Worm (Caenorhabditis elegans) whole organism, dauer: ENCODE measurements around the gene ftt-2.

Experiments
- unc-62 ChIP-seq: sonication (generic microtip); optimal IDR thresholded peaks from 2 replicates; lab custom pipeline; 2017; ENCODE audit warnings: missing biosample characterization, missing genetic modification reagents, missing genetic modification characterization

The ftt-2 gene

DNA sequence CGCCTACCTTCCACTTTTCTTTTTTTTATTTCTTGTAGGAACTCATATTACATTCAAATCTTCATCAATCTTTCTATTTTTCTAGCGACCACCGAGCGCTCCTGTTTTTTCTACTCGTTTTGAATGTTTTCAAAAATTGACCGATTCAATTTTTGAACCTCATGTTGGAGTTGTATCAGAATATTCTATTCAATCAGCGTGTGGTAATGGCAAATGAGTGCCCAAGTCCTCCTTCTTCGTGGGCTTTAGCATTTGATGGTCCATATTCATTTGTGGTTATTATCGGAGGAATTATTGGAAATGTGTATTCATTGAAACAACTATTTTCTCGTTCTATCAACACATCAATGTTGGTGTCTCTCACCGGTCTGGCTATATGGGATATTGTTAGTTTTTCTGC is 12.2 kb upstream of the ftt-2 start, which contains the start of gene F52D10.4:
F52D10.4 (plus strand) TSS at position 84 of the 400 bp plus-strand sequence.
- no peak for TF ChIP-seq unc-62

DNA sequence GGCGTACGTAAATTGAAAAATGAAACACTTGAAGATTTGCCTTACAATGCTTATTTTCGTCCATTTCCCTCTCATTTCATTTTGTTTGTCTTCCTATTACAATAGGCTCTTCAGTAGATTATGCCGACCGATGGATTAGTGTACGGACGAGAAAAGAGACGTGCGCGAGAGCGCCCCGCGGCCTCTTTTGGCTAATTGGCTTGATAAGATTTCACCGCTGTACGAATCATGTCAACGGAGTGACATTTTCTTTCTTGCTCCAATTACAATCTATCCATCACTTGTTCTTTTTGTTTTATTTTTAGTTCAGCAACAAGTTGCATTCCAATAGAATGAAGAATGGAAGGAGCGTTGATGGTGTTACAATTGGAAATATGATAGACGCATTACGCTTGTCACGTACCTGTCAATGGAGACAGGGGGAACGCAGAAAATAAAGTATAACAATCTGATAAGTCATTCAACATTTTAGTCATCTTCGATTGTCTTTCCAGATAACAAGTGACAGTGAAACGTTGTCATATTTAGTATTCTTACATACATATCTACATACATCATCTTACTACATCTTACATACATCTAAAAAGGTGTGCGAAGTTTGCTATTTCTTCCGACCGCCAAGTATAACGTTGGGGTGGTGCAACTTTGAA is 3.0 kb upstream of the ftt-2 start:
- TF ChIP-seq unc-62, result no peak

DNA sequence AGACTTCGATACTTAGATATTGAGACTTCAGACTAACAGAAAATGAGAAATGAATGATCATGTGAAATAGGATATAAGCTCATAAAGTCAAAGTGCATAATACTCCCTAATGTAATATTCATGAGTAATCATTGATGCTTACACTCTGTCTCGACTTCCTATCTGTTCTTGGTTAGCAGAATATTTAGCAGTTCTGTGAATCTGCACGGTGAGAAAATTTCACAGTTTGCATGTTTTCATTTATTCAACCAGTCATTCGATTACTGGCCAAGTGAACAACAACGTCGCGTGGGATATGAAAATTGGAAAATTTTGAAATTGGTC is 2.2 kb upstream of the ftt-2 start:
- TF ChIP-seq unc-62, result no peak

DNA sequence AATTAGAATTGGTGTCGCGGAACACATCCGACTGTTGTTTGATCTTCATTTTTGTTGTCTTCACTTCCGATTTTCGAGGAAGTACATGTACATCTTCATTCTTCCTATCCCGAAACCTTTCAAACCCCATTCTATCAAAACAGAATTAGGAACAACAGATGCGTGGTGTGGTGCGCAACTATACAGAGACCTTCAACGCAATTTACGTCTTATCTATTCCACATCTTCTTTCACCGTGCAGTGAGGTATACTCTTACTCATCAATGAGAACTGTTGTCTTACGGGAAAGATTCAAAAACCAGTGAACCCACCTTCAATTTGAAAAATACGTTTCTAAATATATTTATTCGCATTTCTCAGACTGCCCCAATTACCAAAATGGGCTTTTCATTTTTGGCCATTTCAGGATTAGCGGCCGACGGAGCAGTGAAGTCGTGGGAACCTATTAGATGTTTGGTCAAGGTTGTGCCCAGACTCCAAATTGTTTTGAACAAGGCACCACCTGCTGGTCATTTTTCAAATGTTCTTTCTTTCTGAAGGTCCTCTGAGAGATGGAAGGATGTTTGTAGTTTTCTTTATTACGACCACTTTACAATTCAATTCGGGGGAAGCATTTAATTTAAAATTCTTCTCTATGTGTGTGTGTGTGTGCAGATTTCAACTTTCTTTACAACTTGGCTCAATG is 1.7 kb upstream of the ftt-2 start:
- no peak for TF ChIP-seq unc-62

DNA sequence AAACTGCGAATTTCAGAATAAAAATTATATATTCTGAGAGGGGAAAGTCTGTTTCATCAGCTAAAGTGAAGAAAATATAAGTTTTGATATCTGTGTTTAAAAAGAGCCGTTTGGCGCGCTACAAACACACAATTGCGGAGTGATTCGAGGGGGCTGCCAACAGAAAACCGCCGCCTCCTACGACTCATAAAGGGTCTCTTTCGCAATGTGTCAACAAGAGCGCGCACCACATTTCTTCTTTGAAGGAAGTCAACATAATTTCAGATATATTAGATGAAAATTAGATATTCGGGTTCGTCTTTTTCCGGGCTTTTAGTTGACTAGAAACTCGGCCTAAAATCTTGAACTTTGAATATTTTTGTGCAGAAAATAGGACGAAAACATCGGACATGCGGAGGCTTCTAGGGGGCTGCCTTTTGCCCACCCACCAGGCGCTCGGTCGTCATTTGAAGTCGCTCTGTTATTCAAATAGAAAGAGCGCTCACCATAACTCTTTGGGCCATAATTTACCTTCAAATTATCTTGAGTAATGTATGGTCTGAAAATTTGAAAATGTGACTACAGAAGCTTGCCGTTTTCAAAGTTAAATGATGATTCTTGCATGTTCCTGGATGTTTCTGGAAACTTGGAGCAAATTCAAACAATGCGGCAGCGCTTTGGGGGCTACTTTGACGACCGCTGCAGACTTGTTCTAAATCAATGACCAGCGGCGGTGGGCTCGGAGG is 709 bp upstream of the ftt-2 start:
- TF ChIP-seq unc-62, result peak; percentile 22

DNA sequence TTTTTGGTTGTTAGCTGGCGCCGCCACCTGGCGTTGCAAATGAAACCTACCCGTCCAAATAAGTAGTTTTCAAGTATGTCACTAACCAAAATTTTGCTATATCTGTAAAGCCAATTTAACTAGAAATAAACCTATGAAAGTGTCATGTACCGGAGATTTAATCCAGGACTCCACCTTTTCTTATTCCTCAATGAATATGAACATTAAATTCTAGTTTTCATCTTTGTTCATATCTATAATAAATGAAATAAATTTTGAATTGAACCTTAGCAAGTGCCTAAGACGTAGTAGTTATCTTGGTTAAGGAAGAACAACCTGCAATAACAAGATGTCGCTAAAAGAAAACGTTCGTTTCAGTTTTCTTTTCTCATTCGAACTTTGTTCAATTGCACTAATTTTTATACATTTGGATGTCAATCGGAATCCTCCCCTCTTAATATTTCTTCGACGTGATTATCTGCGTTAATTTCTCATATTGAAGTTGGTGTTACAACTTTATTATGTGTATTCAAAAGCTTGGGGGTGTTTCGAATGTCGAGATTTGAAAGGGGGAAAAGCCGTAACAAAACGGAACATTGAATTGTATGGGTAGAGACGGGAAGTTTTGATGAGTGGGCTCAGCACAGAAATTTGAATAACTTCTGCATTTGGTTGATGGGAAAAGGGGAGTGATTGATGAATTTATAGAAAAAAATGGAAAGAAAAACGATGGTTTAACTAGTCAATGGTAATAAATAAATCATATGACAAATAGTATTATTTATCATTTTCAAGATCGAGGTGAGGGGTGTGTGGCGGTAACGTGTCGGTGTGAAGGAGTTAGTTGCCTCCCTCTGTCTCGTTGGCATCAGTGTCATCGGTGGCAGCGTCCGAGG is 1.7 kb downstream of the ftt-2 start:
- no peak for TF ChIP-seq unc-62

DNA sequence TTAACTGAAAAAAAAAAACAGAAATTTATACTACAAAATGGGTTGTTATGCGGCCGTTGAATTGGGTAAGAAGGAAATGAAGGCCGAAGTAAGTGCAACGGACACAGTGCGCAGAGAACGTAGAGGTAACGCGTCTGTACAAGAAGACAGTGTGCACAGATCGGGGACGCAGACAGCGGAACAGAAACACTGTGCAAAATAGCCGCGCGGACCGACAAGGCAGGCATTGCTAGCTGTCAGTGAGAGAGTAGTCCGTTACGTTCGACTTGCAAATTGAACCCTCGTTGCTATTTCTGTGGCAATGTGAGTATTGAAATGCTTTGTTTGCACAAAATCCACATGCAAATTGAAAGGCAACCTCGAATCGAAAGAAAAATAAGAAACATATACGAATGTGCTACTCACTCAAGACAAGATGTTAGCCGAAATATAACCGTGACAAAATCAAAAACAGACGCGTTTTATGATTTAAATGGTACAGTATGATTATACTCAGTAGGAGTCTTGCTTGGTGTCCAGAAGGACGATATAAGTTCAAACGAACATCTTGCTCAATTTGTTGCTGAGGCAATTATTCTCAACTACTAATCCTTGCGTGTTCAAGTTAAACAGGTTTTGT is 4.6 kb downstream of the ftt-2 start:
- TF ChIP-seq unc-62, result no peak

DNA sequence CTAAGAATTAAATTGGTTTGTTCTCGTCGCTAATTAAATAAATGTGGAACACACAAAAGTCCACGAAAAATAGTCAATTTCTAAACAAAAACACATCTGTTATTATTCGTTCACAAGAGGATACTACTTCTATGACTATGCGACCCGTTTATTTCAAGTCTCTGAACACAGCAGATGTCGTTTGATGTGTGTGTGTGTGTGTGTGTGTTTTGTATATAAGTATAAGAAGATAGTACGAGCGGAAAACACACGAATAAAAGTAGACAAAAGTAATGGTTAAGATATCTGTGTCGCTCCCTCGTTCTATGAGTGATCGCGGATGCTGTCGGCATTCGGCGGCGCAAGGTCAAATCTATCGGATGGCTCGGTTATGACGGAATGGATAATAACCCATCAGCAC is 6.4 kb downstream of the ftt-2 start:
- TF ChIP-seq unc-62, result no peak

DNA sequence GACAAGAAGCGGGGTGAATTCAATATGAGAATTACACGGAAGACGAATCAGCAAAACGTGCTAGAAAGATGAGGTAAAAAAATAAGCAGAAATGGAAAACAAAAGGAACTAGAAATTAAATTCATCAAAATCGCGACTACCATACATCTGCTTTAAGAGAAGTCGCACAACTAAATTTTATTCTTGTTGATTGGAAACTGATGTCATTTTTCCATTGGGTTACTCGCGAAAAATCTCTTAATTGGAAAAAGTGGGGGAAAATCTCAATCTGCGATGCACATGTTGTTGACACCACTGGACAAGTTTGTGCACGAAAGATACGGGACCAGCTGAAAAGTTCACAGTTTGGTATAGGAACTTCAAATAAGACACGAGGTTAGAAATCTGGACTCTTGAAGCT is 8.3 kb downstream of the ftt-2 start:
- TF ChIP-seq unc-62, result no peak

DNA sequence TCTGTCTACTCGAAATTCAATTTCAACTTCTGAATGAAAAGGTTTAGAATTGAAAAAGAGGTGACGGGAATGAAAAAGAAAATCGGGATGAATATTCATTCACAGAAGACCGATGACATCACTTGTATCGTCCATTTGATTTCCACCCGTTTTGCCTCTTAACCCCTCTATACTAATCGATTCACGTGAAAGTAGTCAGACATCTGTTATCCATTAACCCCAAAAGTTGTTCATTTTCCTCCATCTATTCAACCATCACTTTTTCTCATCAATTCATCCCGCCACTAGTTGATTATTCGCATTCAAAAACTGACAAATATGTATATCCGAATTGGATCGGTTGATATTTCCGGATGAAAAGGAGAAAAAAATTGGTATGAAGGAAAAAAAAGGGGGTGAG is 12.7 kb downstream of the ftt-2 start:
- no peak for TF ChIP-seq unc-62

DNA sequence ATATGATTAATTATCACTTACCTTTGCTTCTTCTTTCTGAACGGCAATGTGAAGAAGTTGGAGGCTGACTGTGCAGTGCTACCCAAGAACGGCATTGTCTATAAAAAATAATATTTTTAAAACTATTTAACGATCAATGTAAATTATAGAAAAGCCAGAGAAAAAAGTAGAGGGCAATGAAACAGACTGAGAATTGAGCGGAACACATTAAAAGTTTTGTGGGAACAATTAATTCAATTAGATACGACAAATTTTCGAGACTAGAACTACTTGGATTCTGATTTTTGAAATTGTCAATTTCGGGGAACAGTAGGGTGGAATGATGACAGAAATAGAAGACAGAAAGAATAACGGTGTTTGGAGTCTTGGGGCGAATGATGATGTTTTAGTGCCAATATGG is 13.6 kb downstream of the ftt-2 start, which contains the start of gene F52D10.2:
F52D10.2 (minus strand) TSS at position 101 of the 400 bp plus-strand sequence.
- no peak for TF ChIP-seq unc-62

DNA sequence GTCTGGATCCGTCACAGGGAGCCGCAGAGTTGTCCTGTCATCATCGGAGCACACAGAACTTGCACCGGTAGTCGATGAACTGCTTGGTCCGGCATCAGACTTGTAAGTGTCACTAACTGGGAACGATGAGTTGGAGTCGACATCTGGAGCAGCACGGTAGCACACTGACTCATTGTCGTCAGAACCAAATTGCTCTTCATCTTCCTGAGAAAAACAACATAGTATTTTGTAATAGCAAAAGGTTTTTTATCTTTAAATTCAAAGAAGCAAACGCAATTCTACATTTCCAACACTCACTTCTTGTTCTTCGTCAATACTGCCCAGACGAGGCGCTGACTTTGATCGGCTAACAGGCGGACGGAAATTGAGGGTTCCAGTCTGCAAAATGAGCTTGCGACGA is 14.7 kb downstream of the ftt-2 start:
- no peak for TF ChIP-seq unc-62

DNA sequence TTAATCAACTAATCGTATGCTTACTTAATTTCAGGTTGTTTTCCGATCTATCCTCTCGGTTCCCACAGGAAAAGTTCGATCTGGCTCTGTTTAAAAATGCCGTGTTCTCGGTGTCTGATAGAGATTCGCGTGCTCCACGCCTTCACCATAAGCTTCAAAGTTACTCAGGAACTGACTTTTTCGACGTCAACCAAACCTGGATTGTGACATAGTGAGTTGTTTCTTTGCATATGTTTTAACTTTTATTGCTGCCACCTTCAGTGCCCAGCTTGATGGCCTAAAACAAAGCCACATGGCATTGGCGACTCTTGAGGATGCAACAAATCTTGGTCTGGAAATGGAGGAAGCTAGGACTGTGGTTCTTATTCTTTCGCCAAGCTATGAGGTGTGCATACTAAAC is 19.3 kb downstream of the ftt-2 start:
- no peak for TF ChIP-seq unc-62

DNA sequence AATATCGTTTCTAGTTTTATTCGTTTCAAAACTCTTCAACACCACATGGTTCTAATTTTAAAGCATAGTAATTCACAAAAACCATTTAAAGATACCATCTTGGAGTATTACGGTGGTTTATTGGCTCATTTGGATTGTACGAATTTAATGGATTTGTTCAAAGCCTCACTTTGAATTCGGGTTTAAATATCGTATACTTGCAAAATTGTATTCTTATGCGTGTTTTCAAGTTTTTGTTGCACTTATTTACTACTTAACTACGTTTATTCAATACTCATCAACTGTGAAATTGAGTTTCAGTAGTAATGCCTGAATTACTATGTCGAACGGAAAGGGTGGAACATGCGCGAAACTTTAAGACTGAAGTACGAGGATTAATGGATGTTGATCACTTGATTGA is 19.8 kb downstream of the ftt-2 start, which contains the start of gene abts-2:
abts-2 (plus strand) TSS at position 301 of the 400 bp plus-strand sequence.
- no peak for TF ChIP-seq unc-62

DNA sequence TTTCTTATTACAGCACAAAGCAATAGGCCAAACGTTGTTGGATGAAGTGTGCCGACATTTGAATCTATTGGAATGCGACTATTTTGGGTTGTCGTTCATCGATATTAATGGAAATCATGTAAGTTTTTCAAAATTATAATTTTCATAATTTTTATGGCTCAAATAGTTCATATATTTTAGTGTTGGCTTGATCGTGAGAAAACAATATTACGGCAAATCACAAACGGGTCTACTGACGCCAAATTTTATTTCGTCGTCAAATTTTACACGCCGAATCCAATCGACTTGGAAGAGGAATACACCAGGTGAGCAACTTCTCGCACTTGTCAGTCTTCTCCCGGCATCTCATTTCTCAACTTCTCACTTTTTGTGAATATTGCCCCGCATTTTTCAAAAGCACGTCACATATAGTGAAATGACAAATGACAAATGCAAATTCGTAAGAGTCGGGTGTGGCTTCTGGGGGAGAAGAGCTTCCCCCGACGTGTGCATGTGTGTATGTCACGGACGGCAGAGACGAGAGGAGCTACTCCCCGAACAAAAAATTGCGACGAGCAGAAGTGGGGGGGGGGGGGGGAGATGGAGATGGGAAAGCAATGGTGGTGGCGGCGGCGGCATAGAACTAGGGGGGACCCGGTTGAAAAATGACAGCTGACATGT is 28.7 kb downstream of the ftt-2 start:
- no peak for TF ChIP-seq unc-62

DNA sequence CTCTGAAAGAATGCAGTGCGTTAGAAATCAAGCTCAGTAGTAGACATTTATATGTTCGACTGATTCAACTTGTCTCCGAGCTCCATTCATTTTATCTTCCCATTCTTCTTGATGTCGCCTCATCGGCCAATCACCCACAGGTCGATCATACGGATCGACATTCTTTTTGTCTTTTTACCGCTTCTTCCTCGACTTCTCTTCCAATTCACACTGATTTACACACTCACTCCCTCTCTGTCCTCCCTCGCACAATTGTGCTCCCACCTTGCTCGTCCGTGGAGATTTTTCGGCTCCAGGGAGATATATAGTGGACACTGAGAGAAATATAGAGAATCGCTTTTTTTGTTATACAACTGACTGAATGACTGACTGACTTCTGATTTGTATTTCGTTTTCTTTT is 31.1 kb downstream of the ftt-2 start:
- no peak for TF ChIP-seq unc-62
